Worm (Caenorhabditis elegans): ENCODE results near the gene Y54G2A.44.
"Not testable (repeated sequence)": the region's sequence is repeated elsewhere in the genome, so short reads cannot be mapped to it uniquely, and the experiment has no call there.

Gene Y54G2A.44

ce11 chrIV:2801558-2801957 lies at the start of gene Y54G2A.44:
TSS of gene Y54G2A.44 (plus strand) at chrIV:2801858.
- not testable (repeated sequence) for TF ChIP-seq elt-3 (tag; optimal IDR thresholded peaks at IDR 0.05); flh-1 (GFP tag; optimal IDR thresholded peaks at IDR 0.05); ham-2 (GFP tag; optimal IDR thresholded peaks at IDR 0.05)

ce11 chrIV:2753541-2753940 lies 48.1 kb upstream of the Y54G2A.44 start:
- TF ChIP-seq ham-2 (GFP tag; optimal IDR thresholded peaks at IDR 0.05), result no peak
- no peak for TF ChIP-seq nhr-76 (tag; optimal IDR thresholded peaks at IDR 0.05)
- no peak for TF ChIP-seq zip-8 (tag; optimal IDR thresholded peaks at IDR 0.05)
- TF ChIP-seq sptf-1 (tag; optimal IDR thresholded peaks at IDR 0.05), result no peak
- TF ChIP-seq mep-1 (tag; optimal IDR thresholded peaks at IDR 0.05), result no peak
- TF ChIP-seq hlh-1 (tag; optimal IDR thresholded peaks at IDR 0.05), result no peak

- TF ChIP-seq snpc-4 (tag; optimal IDR thresholded peaks at IDR 0.05) (no peak), blmp-1 (tag; optimal IDR thresholded peaks at IDR 0.05) (no peak), lin-13 (tag; optimal IDR thresholded peaks at IDR 0.05) (no peak), ceh-39 (tag; optimal IDR thresholded peaks at IDR 0.05) (no peak), tbx-8 (GFP tag; optimal IDR thresholded peaks at IDR 0.05) (no peak), unc-120 (tag; optimal IDR thresholded peaks at IDR 0.05; ENCODE audit: poor library complexity, severe bottlenecking) (no peak)
These were observed 43.6 kb upstream of the Y54G2A.44 start for ce11 chrIV:2758079-2758478.

ce11 chrIV:2759163-2759562 lies 42.5 kb upstream of the Y54G2A.44 start, which contains the start of gene Y54G2A.38:
TSS of gene Y54G2A.38 (plus strand) at chrIV:2759463.
- TF ChIP-seq bed-3 (GFP tag; optimal IDR thresholded peaks at IDR 0.05) (no peak), nhr-12 (tag; optimal IDR thresholded peaks at IDR 0.05) (no peak), ztf-11 (tag; optimal IDR thresholded peaks at IDR 0.05) (no peak), zip-8 (tag; optimal IDR thresholded peaks at IDR 0.05) (no peak), sem-2 (GFP tag; optimal IDR thresholded peaks at IDR 0.05) (no peak), sptf-1 (tag; optimal IDR thresholded peaks at IDR 0.05) (no peak), ces-1 (GFP tag; optimal IDR thresholded peaks at IDR 0.05) (no peak)

ce11 chrIV:2761477-2761876 lies 40.2 kb upstream of the Y54G2A.44 start:
- TF ChIP-seq mep-1 (tag; optimal IDR thresholded peaks at IDR 0.05), result no peak
- TF ChIP-seq elt-3 (tag; optimal IDR thresholded peaks at IDR 0.05), result no peak
- TF ChIP-seq flh-1 (GFP tag; optimal IDR thresholded peaks at IDR 0.05), result no peak
- TF ChIP-seq unc-39 (tag; optimal IDR thresholded peaks at IDR 0.05), result no peak
- no peak for TF ChIP-seq sem-2 (GFP tag; optimal IDR thresholded peaks at IDR 0.05)
- no peak for TF ChIP-seq hlh-1 (tag; optimal IDR thresholded peaks at IDR 0.05)
- TF ChIP-seq ceh-39 (tag; optimal IDR thresholded peaks at IDR 0.05), result no peak
- no peak for TF ChIP-seq bed-3 (GFP tag; optimal IDR thresholded peaks at IDR 0.05)
- no peak for TF ChIP-seq zip-8 (tag; optimal IDR thresholded peaks at IDR 0.05)
- no peak for TF ChIP-seq unc-120 (tag; optimal IDR thresholded peaks at IDR 0.05; ENCODE audit: poor library complexity, severe bottlenecking)
- TF ChIP-seq snpc-4 (tag; optimal IDR thresholded peaks at IDR 0.05), result no peak
- TF ChIP-seq ceh-83 (GFP tag; optimal IDR thresholded peaks at IDR 0.05), result no peak
- TF ChIP-seq tbx-8 (GFP tag; optimal IDR thresholded peaks at IDR 0.05), result no peak
- TF ChIP-seq nhr-12 (tag; optimal IDR thresholded peaks at IDR 0.05), result no peak
- no peak for TF ChIP-seq nhr-2 (tag; optimal IDR thresholded peaks at IDR 0.05)
- no peak for TF ChIP-seq ham-2 (GFP tag; optimal IDR thresholded peaks at IDR 0.05)
- no peak for TF ChIP-seq cnd-1 (tag; optimal IDR thresholded peaks at IDR 0.05)
- no peak for TF ChIP-seq lin-13 (tag; optimal IDR thresholded peaks at IDR 0.05)

- TF ChIP-seq unc-120 (tag; optimal IDR thresholded peaks at IDR 0.05; ENCODE audit: poor library complexity, severe bottlenecking) (no peak), nhr-28 (tag; optimal IDR thresholded peaks at IDR 0.05) (no peak), flh-1 (GFP tag; optimal IDR thresholded peaks at IDR 0.05) (no peak)
These were observed 39.3 kb upstream of the Y54G2A.44 start, which contains the start of gene Y54G2A.77 for ce11 chrIV:2762380-2762779. TSS of gene Y54G2A.77 (plus strand) at chrIV:2762680.

- TF ChIP-seq unc-62 (GFP tag; optimal IDR thresholded peaks at IDR 0.05), result no peak
- no peak for TF ChIP-seq mep-1 (tag; optimal IDR thresholded peaks at IDR 0.05)
- no peak for TF ChIP-seq mab-5 (tag; optimal IDR thresholded peaks at IDR 0.05)
- no peak for TF ChIP-seq elt-3 (tag; optimal IDR thresholded peaks at IDR 0.05)
- TF ChIP-seq ztf-11 (tag; optimal IDR thresholded peaks at IDR 0.05), result no peak
- no peak for TF ChIP-seq lin-13 (tag; optimal IDR thresholded peaks at IDR 0.05)
- TF ChIP-seq cnd-1 (tag; optimal IDR thresholded peaks at IDR 0.05), result no peak
- TF ChIP-seq unc-39 (tag; optimal IDR thresholded peaks at IDR 0.05), result no peak
- no peak for TF ChIP-seq zip-8 (tag; optimal IDR thresholded peaks at IDR 0.05)
- no peak for TF ChIP-seq nhr-76 (tag; optimal IDR thresholded peaks at IDR 0.05)
- no peak for TF ChIP-seq ham-2 (GFP tag; optimal IDR thresholded peaks at IDR 0.05)
- TF ChIP-seq lsy-2 (tag; optimal IDR thresholded peaks at IDR 0.05), result no peak
- TF ChIP-seq flh-1 (GFP tag; optimal IDR thresholded peaks at IDR 0.05), result no peak
- TF ChIP-seq ceh-39 (tag; optimal IDR thresholded peaks at IDR 0.05), result no peak
- TF ChIP-seq bed-3 (GFP tag; optimal IDR thresholded peaks at IDR 0.05), result no peak
- no peak for TF ChIP-seq M03D4.4 (tag; optimal IDR thresholded peaks at IDR 0.05)
- TF ChIP-seq ceh-43 (GFP tag; optimal IDR thresholded peaks at IDR 0.05), result no peak
These were observed 37.5 kb upstream of the Y54G2A.44 start for ce11 chrIV:2764160-2764559.

Data from whole organism, mixed stage, embryonic.